Worm (Caenorhabditis elegans): ENCODE measurements around the gene Y51A2B.16.

Gene Y51A2B.16

ce11 chrV:18412351-18412750 lies 14.6 kb upstream of the Y51A2B.16 start (continued):
- TF ChIP-seq lir-1 (GFP tag; conservative IDR thresholded peaks at IDR 0.05), result no peak
- TF ChIP-seq K12H6.12 (tag; optimal IDR thresholded peaks at IDR 0.05), result no peak
- TF ChIP-seq ztf-6 (GFP tag; IDR thresholded peaks at IDR 0.05), result no peak
- no peak; the same call in 1 of the 2 replicates for TF ChIP-seq Y79H2A.3 (GFP tag; conservative IDR thresholded peaks at IDR 0.05)
- TF ChIP-seq bed-2 (GFP tag; IDR thresholded peaks at IDR 0.05), result no peak
- TF ChIP-seq nhr-90 (tag; optimal IDR thresholded peaks at IDR 0.05), result peak; percentile 52
- no peak for TF ChIP-seq egrh-3 (GFP tag; IDR thresholded peaks at IDR 0.05)
- no peak for TF ChIP-seq mel-28 (tag; optimal IDR thresholded peaks at IDR 0.05; ENCODE audit: borderline replicate concordance)
- TF ChIP-seq snpc-1.3 (tag; optimal IDR thresholded peaks at IDR 0.05; ENCODE audit: insufficient read depth), result peak; percentile 79
- no peak for TF ChIP-seq madf-8 (GFP tag; conservative IDR thresholded peaks at IDR 0.05)
- no peak for TF ChIP-seq ztf-22 (GFP tag; optimal IDR thresholded peaks at IDR 0.05)
- TF ChIP-seq Y67H2A.10 (GFP tag; conservative IDR thresholded peaks at IDR 0.05), result no peak
- no peak for TF ChIP-seq gei-17 (GFP tag; optimal IDR thresholded peaks at IDR 0.05)
- TF ChIP-seq nhr-27 (tag; optimal IDR thresholded peaks at IDR 0.05), result no peak
- TF ChIP-seq ztf-26 (tag; optimal IDR thresholded peaks at IDR 0.05), result no peak
- no peak for TF ChIP-seq hsf-1 (GFP tag; IDR thresholded peaks at IDR 0.05)
- no peak for TF ChIP-seq madf-3 (GFP tag; IDR thresholded peaks at IDR 0.05)
- TF ChIP-seq B0336.3 (GFP tag; IDR thresholded peaks at IDR 0.05), result no peak
- no peak for TF ChIP-seq F37B4.10 (GFP tag; IDR thresholded peaks at IDR 0.05)
- no peak for TF ChIP-seq dpl-1 (GFP tag; optimal IDR thresholded peaks at IDR 0.05)
- TF ChIP-seq dox-1 (GFP tag; IDR thresholded peaks at IDR 0.05), result peak; percentile 51; the same call in 1 of the 2 replicates
- TF ChIP-seq unc-62 (GFP tag; optimal IDR thresholded peaks at IDR 0.05), result no peak
- TF ChIP-seq xnd-1 (tag; optimal IDR thresholded peaks at IDR 0.05), result no peak
- TF ChIP-seq sptf-2 (GFP tag; optimal IDR thresholded peaks at IDR 0.05), result no peak
- TF ChIP-seq lin-40 (tag; optimal IDR thresholded peaks at IDR 0.05), result no peak
- no peak for TF ChIP-seq atf-7 (tag; optimal IDR thresholded peaks at IDR 0.05)
- TF ChIP-seq zim-3 (tag; optimal IDR thresholded peaks at IDR 0.05), result peak; percentile 43
- peak; percentile 45 for TF ChIP-seq snpc-3.4 (tag; optimal IDR thresholded peaks at IDR 0.05)
- TF ChIP-seq T07F8.4 (tag; optimal IDR thresholded peaks at IDR 0.05), result peak; percentile 1
- TF ChIP-seq fkh-3 (tag; optimal IDR thresholded peaks at IDR 0.05), result no peak
- no peak; the same call in 1 of the 2 replicates for TF ChIP-seq Y53F4B.3 (GFP tag; IDR thresholded peaks at IDR 0.05)
- TF ChIP-seq repo-1 (tag; optimal IDR thresholded peaks at IDR 0.05), result no peak
- no peak for TF ChIP-seq lsy-27 (tag; optimal IDR thresholded peaks at IDR 0.05; ENCODE audit: borderline replicate concordance, insufficient read depth)
- TF ChIP-seq nfyb-1 (GFP tag; IDR thresholded peaks at IDR 0.05), result no peak

- TF ChIP-seq bed-1 (GFP tag; IDR thresholded peaks at IDR 0.05), result no peak
- TF ChIP-seq him-1 (tag; optimal IDR thresholded peaks at IDR 0.05), result no peak
- TF ChIP-seq xnd-1 (tag; optimal IDR thresholded peaks at IDR 0.05), result no peak
- no peak for TF ChIP-seq tbx-9 (tag; optimal IDR thresholded peaks at IDR 0.05; ENCODE audit: borderline replicate concordance)
- TF ChIP-seq Y67H2A.10 (GFP tag; conservative IDR thresholded peaks at IDR 0.05), result no peak
- no peak for TF ChIP-seq F10E7.11 (tag; optimal IDR thresholded peaks at IDR 0.05)
- TF ChIP-seq K11D2.4 (GFP tag; IDR thresholded peaks at IDR 0.05), result no peak
- TF ChIP-seq ekl-4 (GFP tag; IDR thresholded peaks at IDR 0.05), result no peak
- no peak for TF ChIP-seq sdz-38 (tag; optimal IDR thresholded peaks at IDR 0.05)
- no peak for TF ChIP-seq nhr-27 (tag; optimal IDR thresholded peaks at IDR 0.05)
- TF ChIP-seq F52B5.7 (tag; optimal IDR thresholded peaks at IDR 0.05), result no peak
- TF ChIP-seq B0336.3 (GFP tag; IDR thresholded peaks at IDR 0.05), result no peak
- no peak for TF ChIP-seq chd-7 (tag; optimal IDR thresholded peaks at IDR 0.05)
- TF ChIP-seq lin-40 (tag; optimal IDR thresholded peaks at IDR 0.05), result no peak
- TF ChIP-seq dox-1 (GFP tag; IDR thresholded peaks at IDR 0.05), result no peak
- no peak for TF ChIP-seq somi-1 (GFP tag; optimal IDR thresholded peaks at IDR 0.05)
- no peak for TF ChIP-seq tlf-1 (GFP tag; optimal IDR thresholded peaks at IDR 0.05)
- TF ChIP-seq nfya-2 (GFP tag; IDR thresholded peaks at IDR 0.05), result no peak
Observed at ce11 chrV:18410142-18410541, 12.4 kb upstream of the Y51A2B.16 start, which contains the start of gene srh-207. srh-207 (minus strand) TSS chrV:18410242.
